Worm (Caenorhabditis elegans): ENCODE measurements around the gene F49H12.2.

DNA sequence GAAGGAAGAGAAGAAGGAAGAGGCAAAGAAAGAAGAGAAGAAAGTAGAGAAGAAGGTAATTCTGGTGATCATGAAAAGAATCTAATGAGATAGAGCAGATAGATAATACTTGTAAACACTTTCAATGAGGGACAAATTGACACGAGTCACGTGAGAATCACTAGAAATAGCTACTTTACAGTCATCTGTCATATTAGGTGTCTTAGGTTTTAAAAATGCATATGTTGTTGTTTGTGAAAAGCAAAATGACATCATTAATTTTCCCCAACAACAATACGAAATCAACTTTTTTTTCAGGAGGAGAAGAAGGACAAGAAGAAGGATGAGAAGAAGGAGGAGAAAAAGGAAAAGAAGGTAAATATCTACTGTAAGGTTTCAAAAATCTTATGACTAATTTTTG, 9.9 kb upstream of the F49H12.2 start:
- TF ChIP-seq nhr-23 (tag; optimal IDR thresholded peaks at IDR 0.05) (no peak), pha-4 (tag; optimal IDR thresholded peaks at IDR 0.05) (no peak), ztf-11 (tag; optimal IDR thresholded peaks at IDR 0.05) (no peak), zag-1 (tag; optimal IDR thresholded peaks at IDR 0.05) (no peak), tbx-2 (tag; optimal IDR thresholded peaks at IDR 0.05) (no peak), elt-2 (tag; optimal IDR thresholded peaks at IDR 0.05) (no peak), pqm-1 (tag; optimal IDR thresholded peaks at IDR 0.05) (no peak), nhr-11 (tag; optimal IDR thresholded peaks at IDR 0.05) (no peak), aly-2 (tag; optimal IDR thresholded peaks at IDR 0.05) (no peak), ZK546.5 (tag; optimal IDR thresholded peaks at IDR 0.05) (no peak), snpc-4 (tag; optimal IDR thresholded peaks at IDR 0.05) (no peak)
